Worm (Caenorhabditis elegans): ENCODE measurements around the gene srh-8.

DNA sequence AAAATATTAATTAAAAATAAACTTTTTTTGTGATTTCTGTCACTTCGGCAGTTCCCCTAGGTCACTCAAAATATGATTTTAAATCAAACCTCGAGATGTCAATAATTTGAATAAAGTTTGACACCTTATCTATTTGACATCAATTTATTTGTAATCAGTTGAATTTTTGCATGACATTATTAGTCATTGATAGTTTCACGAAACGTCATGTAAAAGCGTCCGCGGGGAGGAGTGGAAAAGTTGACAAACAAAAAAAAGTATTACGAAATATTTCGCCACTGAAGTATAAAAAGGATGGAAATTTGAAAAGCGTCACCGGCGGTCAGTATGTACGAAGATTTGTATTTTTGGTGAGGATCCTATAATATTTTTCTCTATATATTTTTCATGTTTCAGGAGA lies 19.5 kb downstream of the srh-8 start, which contains the start of gene K09D9.1:
- no peak for TF ChIP-seq lim-6 (tag; optimal IDR thresholded peaks at IDR 0.05)
- no peak for TF ChIP-seq lin-11 (tag; optimal IDR thresholded peaks at IDR 0.05)
- no peak for TF ChIP-seq elt-2 (tag; optimal IDR thresholded peaks at IDR 0.05)
- no peak for TF ChIP-seq pqm-1 (tag; optimal IDR thresholded peaks at IDR 0.05)
- TF ChIP-seq nfya-1 (tag; optimal IDR thresholded peaks at IDR 0.05) = no peak

Measured in whole organism, late embryonic.